Fruit fly (Drosophila melanogaster) whole organism, embryonic: Measurements from ENCODE around the gene Mo25.

ENCODE experiments used
- ATbp ChIP-seq: fragments of 200-800 bp; sonication (Bioruptor generic); optimal IDR thresholded peaks from 2 replicates; lab custom pipeline; 2017; ENCODE audit warnings: missing biosample characterization, mild to moderate bottlenecking, missing genetic modification characterization, missing genetic modification reagents
- CG12104 ChIP-seq: fragments of 200-800 bp; sonication (Bioruptor generic); optimal IDR thresholded peaks from 3 replicates; lab custom pipeline; 2016; ENCODE audit warnings: missing biosample characterization, missing genetic modification characterization
- CG12659 ChIP-seq: fragments of 200-800 bp; sonication (Bioruptor generic); optimal IDR thresholded peaks from 3 replicates; lab custom pipeline; 2017; ENCODE audit warnings: mild to moderate bottlenecking, missing biosample characterization, missing genetic modification reagents, missing genetic modification characterization
- CG13296 ChIP-seq: fragments of 200-800 bp; sonication (Bioruptor generic); optimal IDR thresholded peaks from 3 replicates; lab custom pipeline; 2018; ENCODE audit warnings: missing biosample characterization, mild to moderate bottlenecking, missing genetic modification characterization
- CG1529 ChIP-seq: fragments of 200-800 bp; sonication (Bioruptor generic); optimal IDR thresholded peaks from 3 replicates; lab custom pipeline; 2018; ENCODE audit warnings: missing biosample characterization, missing genetic modification characterization
- CG16779 ChIP-seq: fragments of 200-800 bp; sonication (Bioruptor generic); IDR thresholded peaks from 2 replicates; pipeline ENCODE4 v1.3.6; 2022; ENCODE audit warnings: missing biosample characterization, missing genetic modification characterization
- CG17186 ChIP-seq: fragments of 200-800 bp; sonication (Bioruptor generic); optimal IDR thresholded peaks from 3 replicates; lab custom pipeline; 2017; ENCODE audit warnings: missing biosample characterization, missing genetic modification reagents, missing genetic modification characterization
- CG17361 ChIP-seq: fragments of 200-800 bp; sonication (Bioruptor generic); IDR thresholded peaks from 3 replicates; pipeline ENCODE4 v1.3.6; 2022; ENCODE audit warnings: missing biosample characterization, missing genetic modification characterization
- CG1792 ChIP-seq: fragments of 200-800 bp; sonication (Bioruptor generic); optimal IDR thresholded peaks from 2 replicates; lab custom pipeline; 2016; ENCODE audit warnings: missing biosample characterization, missing genetic modification characterization
- CG2202 ChIP-seq: fragments of 200-800 bp; sonication (Bioruptor generic); optimal IDR thresholded peaks from 2 replicates; lab custom pipeline; 2018; ENCODE audit warnings: missing biosample characterization, mild to moderate bottlenecking, missing genetic modification characterization
- CG2889 ChIP-seq: fragments of 200-800 bp; sonication (Bioruptor generic); IDR thresholded peaks from 3 replicates; pipeline ENCODE4 v1.3.6; 2022; ENCODE audit warnings: missing biosample characterization, missing genetic modification characterization
- CG3065 ChIP-seq: fragments of 200-800 bp; sonication (Bioruptor generic); optimal IDR thresholded peaks from 2 replicates; lab custom pipeline; 2016; ENCODE audit warnings: missing biosample characterization, missing genetic modification characterization
- CG31365 ChIP-seq: fragments of 200-800 bp; sonication (Bioruptor generic); optimal IDR thresholded peaks from 2 replicates; lab custom pipeline; 2018; ENCODE audit warnings: missing biosample characterization, mild to moderate bottlenecking, missing genetic modification characterization
- CG31441 ChIP-seq: fragments of 200-800 bp; sonication (Bioruptor generic); IDR thresholded peaks from 2 replicates; pipeline ENCODE4 v1.3.6; 2022; ENCODE audit warnings: missing biosample characterization, missing genetic modification characterization
- CG3163 ChIP-seq: fragments of 200-800 bp; sonication (Bioruptor generic); optimal IDR thresholded peaks from 3 replicates; lab custom pipeline; 2016; ENCODE audit warnings: missing biosample characterization, missing genetic modification characterization
- CG32772 ChIP-seq: fragments of 200-800 bp; sonication (Bioruptor generic); IDR thresholded peaks from 2 replicates; pipeline ENCODE4 v1.3.6; 2022; ENCODE audit warnings: missing biosample characterization, missing genetic modification characterization
- CG34422 ChIP-seq: fragments of 200-800 bp; sonication (Bioruptor generic); IDR thresholded peaks from 3 replicates; pipeline ENCODE4 v1.3.6; 2022; ENCODE audit warnings: missing biosample characterization, missing genetic modification characterization
- CG6689 ChIP-seq: fragments of 200-800 bp; sonication (Bioruptor generic); IDR thresholded peaks from 2 replicates; pipeline ENCODE4 v1.3.6; 2022; ENCODE audit warnings: missing biosample characterization, missing genetic modification characterization
- CG7556 ChIP-seq: fragments of 200-800 bp; sonication (Bioruptor generic); optimal IDR thresholded peaks from 2 replicates; lab custom pipeline; 2017; ENCODE audit warnings: missing biosample characterization, mild to moderate bottlenecking, missing genetic modification characterization
- CG7928 ChIP-seq: fragments of 200-800 bp; sonication (Bioruptor generic); optimal IDR thresholded peaks from 2 replicates; lab custom pipeline; 2017; ENCODE audit warnings: missing biosample characterization, mild to moderate bottlenecking, missing genetic modification characterization
- CG9727 ChIP-seq: fragments of 200-800 bp; sonication (Bioruptor generic); optimal IDR thresholded peaks from 3 replicates; lab custom pipeline; 2017; ENCODE audit warnings: missing biosample characterization, mild to moderate bottlenecking, missing genetic modification characterization
- ERR ChIP-seq: fragments of 200-800 bp; sonication (Bioruptor generic); optimal IDR thresholded peaks from 2 replicates; lab custom pipeline; 2016; ENCODE audit warnings: missing biosample characterization, missing genetic modification characterization
- Fer1 ChIP-seq: fragments of 200-800 bp; sonication (Bioruptor generic); optimal IDR thresholded peaks from 2 replicates; lab custom pipeline; 2017; ENCODE audit warnings: missing biosample characterization, mild to moderate bottlenecking, missing genetic modification characterization
- Fer2 ChIP-seq: fragments of 200-800 bp; sonication (Bioruptor generic); optimal IDR thresholded peaks from 2 replicates; lab custom pipeline; 2018; ENCODE audit warnings: missing biosample characterization, mild to moderate bottlenecking, missing genetic modification characterization, moderate library complexity
- GATAe ChIP-seq: fragments of 200-800 bp; sonication (Bioruptor generic); conservative IDR thresholded peaks from 2 replicates; pipeline ENCODE4 v1.3.6; 2022; ENCODE audit warnings: missing biosample characterization, missing genetic modification characterization
- H15 ChIP-seq: fragments of 200-800 bp; sonication (Bioruptor generic); IDR thresholded peaks from 3 replicates; pipeline ENCODE4 v1.3.6; 2022; ENCODE audit warnings: missing biosample characterization, missing genetic modification characterization
- Kr ChIP-seq: fragments of 200-800 bp; sonication (Bioruptor generic); optimal IDR thresholded peaks from 2 replicates; lab custom pipeline; 2017; ENCODE audit warnings: missing biosample characterization, mild to moderate bottlenecking, missing genetic modification characterization
- NK7.1 ChIP-seq: fragments of 200-800 bp; sonication (Bioruptor generic); optimal IDR thresholded peaks from 3 replicates; lab custom pipeline; 2016; ENCODE audit warnings: missing biosample characterization, missing genetic modification characterization
- Neu2 ChIP-seq: fragments of 200-800 bp; sonication (Bioruptor generic); optimal IDR thresholded peaks from 3 replicates; lab custom pipeline; 2016; ENCODE audit warnings: missing biosample characterization, missing genetic modification characterization, borderline replicate concordance
- Nf-YB ChIP-seq: fragments of 200-800 bp; sonication (Bioruptor generic); optimal IDR thresholded peaks from 3 replicates; lab custom pipeline; 2019; ENCODE audit warnings: missing biosample characterization, mild to moderate bottlenecking, missing genetic modification characterization, moderate library complexity
- bbx ChIP-seq: fragments of 200-800 bp; sonication (Bioruptor generic); IDR thresholded peaks from 2 replicates; pipeline ENCODE4 v1.3.6; 2022; ENCODE audit warnings: missing biosample characterization, missing genetic modification characterization; ENCODE audit not compliant: partially characterized antibody
- br ChIP-seq: fragments of >200 bp; optimal IDR thresholded peaks from 2 replicates; lab custom pipeline; 2017
- danr ChIP-seq: fragments of 200-800 bp; sonication (Bioruptor generic); IDR thresholded peaks from 2 replicates; pipeline ENCODE4 v1.3.6; 2022; ENCODE audit warnings: missing biosample characterization, missing genetic modification characterization
- dmrt99B ChIP-seq: fragments of 200-800 bp; sonication (Bioruptor generic); optimal IDR thresholded peaks from 2 replicates; lab custom pipeline; 2018; ENCODE audit warnings: missing biosample characterization, mild to moderate bottlenecking, missing genetic modification characterization, moderate library complexity
- exex ChIP-seq: fragments of 200-800 bp; sonication (Bioruptor generic); optimal IDR thresholded peaks from 4 replicates; lab custom pipeline; 2018; ENCODE audit warnings: missing biosample characterization, mild to moderate bottlenecking, missing genetic modification characterization, moderate library complexity
- fru ChIP-seq: fragments of >200 bp; optimal IDR thresholded peaks from 2 replicates; lab custom pipeline; 2017
- insv ChIP-seq, 2 experiments: fragments of 200-800 bp; sonication (Bioruptor generic); optimal IDR thresholded peaks; 3 replicates each; lab custom pipeline; 2016 to 2018; ENCODE audit warnings: missing biosample characterization in 2 of 2, missing genetic modification characterization in 2 of 2
- kni ChIP-seq: fragments of 200-800 bp; sonication (Bioruptor generic); optimal IDR thresholded peaks from 3 replicates; lab custom pipeline; 2017; ENCODE audit warnings: mild to moderate bottlenecking, missing biosample characterization, missing genetic modification reagents, missing genetic modification characterization
- lab ChIP-seq: fragments of 200-800 bp; sonication (Bioruptor generic); optimal IDR thresholded peaks from 3 replicates; lab custom pipeline; 2017; ENCODE audit warnings: missing biosample characterization, missing genetic modification characterization, mild to moderate bottlenecking, moderate library complexity, missing genetic modification reagents
- mld ChIP-seq: fragments of 200-800 bp; sonication (Bioruptor generic); IDR thresholded peaks from 3 replicates; pipeline ENCODE4 v1.3.6; 2022; ENCODE audit warnings: missing biosample characterization, missing genetic modification characterization; ENCODE audit not compliant: partially characterized antibody
- psq ChIP-seq: fragments of 200-800 bp; sonication (Bioruptor generic); optimal IDR thresholded peaks from 2 replicates; lab custom pipeline; 2017; ENCODE audit warnings: missing biosample characterization, missing genetic modification characterization
- pum ChIP-seq: fragments of 200-800 bp; sonication (Bioruptor generic); optimal IDR thresholded peaks from 2 replicates; lab custom pipeline; 2016; ENCODE audit warnings: missing biosample characterization, missing genetic modification characterization
- ro ChIP-seq: fragments of 200-800 bp; sonication (Bioruptor generic); IDR thresholded peaks from 2 replicates; pipeline ENCODE4 v1.3.6; 2022; ENCODE audit warnings: missing biosample characterization, missing genetic modification characterization
- sim ChIP-seq: fragments of 200-800 bp; sonication (Bioruptor generic); IDR thresholded peaks from 2 replicates; pipeline ENCODE4 v1.3.6; 2022; ENCODE audit warnings: missing biosample characterization, missing genetic modification characterization
- sqz ChIP-seq: fragments of 200-800 bp; sonication (Bioruptor generic); optimal IDR thresholded peaks from 3 replicates; lab custom pipeline; 2018; ENCODE audit warnings: missing biosample characterization, mild to moderate bottlenecking, missing genetic modification characterization
- stwl ChIP-seq: fragments of 200-800 bp; sonication (Bioruptor generic); optimal IDR thresholded peaks from 3 replicates; lab custom pipeline; 2018; ENCODE audit warnings: missing biosample characterization, mild to moderate bottlenecking, missing genetic modification characterization, moderate library complexity
- tio ChIP-seq: fragments of 200-800 bp; sonication (Bioruptor generic); optimal IDR thresholded peaks from 2 replicates; lab custom pipeline; 2017; ENCODE audit warnings: missing biosample characterization, missing genetic modification characterization, inconsistent platforms
- usp ChIP-seq: fragments of >200 bp; optimal IDR thresholded peaks from 2 replicates; lab custom pipeline; 2017; ENCODE audit warnings: missing biosample characterization, missing genetic modification characterization
- wor ChIP-seq: fragments of 200-800 bp; sonication (Bioruptor generic); IDR thresholded peaks from 2 replicates; pipeline ENCODE4 v1.3.6; 2022; ENCODE audit warnings: missing biosample characterization, missing genetic modification characterization

Mo25 gene

dm6 chr3L:16661167-16662109 is 46.2 kb upstream of the Mo25 start, which contains the start of gene Baldspot (continued):
- TF ChIP-seq GATAe (GFP tag; lab: Robert Waterston, UW) (peak; percentile 10; the same call in 1 of the 2 replicates), fru (no peak), ro (GFP tag; lab: Robert Waterston, UW) (no peak), kni (GFP tag; lab: Kevin White, UChicago) (peak; percentile 54), Fer2 (tag; lab: Kevin White, UChicago) (peak; percentile 77), usp (no peak), Kr (GFP tag; lab: Kevin White, UChicago) (no peak), CG2889 (GFP tag; lab: Robert Waterston, UW) (no peak), dmrt99B (peak; percentile 89), mld (GFP tag; lab: Robert Waterston, UW) (peak; percentile 26; the same call in 1 of the 3 replicates), CG1792 (peak; percentile 68), CG17186 (peak; percentile 83), CG6689 (GFP tag; lab: Robert Waterston, UW) (peak; percentile 69), wor (GFP tag; lab: Robert Waterston, UW) (no peak), lab (peak; percentile 93), insv (GFP tag; optimal IDR thresholded peaks at IDR 0.05; lab: Kevin White, UChicago) (peak in 1 of 2 experiments; percentile 70), Fer1 (GFP tag; lab: Kevin White, UChicago) (peak; percentile 90), pum (GFP tag; lab: Kevin White, UChicago) (peak; percentile 86), CG9727 (GFP tag; lab: Kevin White, UChicago) (peak; percentile 91), CG31441 (GFP tag; lab: Robert Waterston, UW) (peak; percentile 60), sim (peak; percentile 34; the same call in 1 of the 2 replicates), danr (peak; percentile 53; the same call in 1 of the 2 replicates), CG3065 (GFP tag; lab: Kevin White, UChicago) (no peak), CG7928 (GFP tag; lab: Kevin White, UChicago) (peak; percentile 35), CG34422 (peak; percentile 82; the same call in 2 of the 3 replicates), psq (GFP tag; lab: Kevin White, UChicago) (no peak), CG32772 (GFP tag; lab: Robert Waterston, UW) (peak; percentile 41; the same call in 1 of the 2 replicates), ATbp (GFP tag; lab: Kevin White, UChicago) (peak; percentile 87), H15 (GFP tag; lab: Robert Waterston, UW) (no peak), CG3163 (GFP tag; lab: Kevin White, UChicago) (peak; percentile 60), Nf-YB (GFP tag; lab: Kevin White, UChicago) (no peak), CG1529 (peak; percentile 16), CG16779 (GFP tag; lab: Robert Waterston, UW) (no peak), tio (GFP tag; lab: Kevin White, UChicago) (no peak), CG12659 (GFP tag; lab: Kevin White, UChicago) (peak; percentile 87), Neu2 (GFP tag; lab: Kevin White, UChicago) (peak; percentile 73), br (lab: Kevin White, UChicago) (no peak), CG2202 (tag; lab: Kevin White, UChicago) (no peak), sqz (GFP tag; lab: Kevin White, UChicago) (peak; percentile 56), CG31365 (tag; lab: Kevin White, UChicago) (peak; percentile 81), CG17361 (GFP tag; lab: Robert Waterston, UW) (peak; percentile 92), CG7556 (peak; percentile 84), exex (tag; lab: Kevin White, UChicago) (peak; percentile 84), bbx (GFP tag; lab: Robert Waterston, UW) (peak; percentile 81), stwl (tag; lab: Kevin White, UChicago) (peak; percentile 82), CG12104 (peak; percentile 81), ERR (GFP tag; lab: Kevin White, UChicago) (peak; percentile 57), NK7.1 (peak; percentile 85), CG13296 (peak; percentile 89)
